Worm (Caenorhabditis elegans): ENCODE results near the gene F16F9.3.

The F16F9.3 gene

DNA sequence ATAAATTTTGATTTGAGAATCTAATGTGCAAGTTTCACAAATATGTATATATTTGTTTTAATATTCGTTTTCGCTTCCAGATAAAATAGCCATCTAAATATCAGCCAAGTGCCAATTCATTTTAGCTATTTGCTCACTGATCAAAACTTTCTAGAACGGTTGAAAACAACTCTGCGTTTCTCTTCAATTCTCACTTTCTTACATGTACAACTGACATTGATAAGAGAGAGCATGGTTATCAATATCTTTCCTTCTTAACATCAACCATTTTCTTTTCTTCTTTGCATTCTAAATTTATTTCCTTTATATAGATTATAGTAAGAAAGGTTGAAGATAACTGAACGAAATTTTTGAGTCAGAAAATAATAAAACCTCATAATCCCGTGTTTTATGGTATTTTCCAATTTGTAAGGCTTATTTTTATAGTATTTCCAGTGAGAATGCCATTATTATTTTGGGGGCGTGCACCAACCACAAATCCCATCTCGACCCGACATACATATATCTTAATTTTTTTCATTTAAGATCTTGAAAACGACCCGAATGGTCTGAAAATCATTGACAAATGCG lies 29.0 kb upstream of the F16F9.3 start, which contains the start of gene F08F1.3:
F08F1.3 (plus strand) TSS at position 520 of the 570 bp plus-strand sequence.
- TF ChIP-seq elt-2 (tag; optimal IDR thresholded peaks at IDR 0.05): peak; percentile 52
- TF ChIP-seq nhr-77 (tag; optimal IDR thresholded peaks at IDR 0.05): no peak

DNA sequence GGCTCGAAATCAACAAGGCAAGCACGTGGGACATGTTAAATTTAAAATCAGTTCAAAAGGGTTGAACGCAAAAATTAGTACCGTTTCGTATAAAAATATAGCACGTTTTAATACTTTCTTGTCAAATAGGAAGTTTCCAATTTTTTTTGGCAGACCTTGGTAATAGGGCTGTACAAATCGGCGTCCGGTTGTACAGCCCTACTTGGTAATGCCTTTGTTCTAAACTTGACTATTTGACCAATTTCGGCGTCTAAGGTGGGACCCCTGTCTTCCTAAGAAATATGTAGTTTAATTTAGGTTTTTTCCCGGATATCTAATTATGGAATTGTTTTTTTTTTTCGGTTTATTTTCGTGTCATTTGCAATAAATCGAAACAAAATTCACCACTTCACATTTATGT lies 27.9 kb upstream of the F16F9.3 start:
- TF ChIP-seq elt-3 (tag; optimal IDR thresholded peaks at IDR 0.05) (no peak), ces-1 (GFP tag; optimal IDR thresholded peaks at IDR 0.05) (no peak), mef-2 (tag; optimal IDR thresholded peaks at IDR 0.05) (no peak), sox-4 (tag; optimal IDR thresholded peaks at IDR 0.05) (no peak), ceh-63 (GFP tag; optimal IDR thresholded peaks at IDR 0.05) (no peak), C04F5.9 (tag; optimal IDR thresholded peaks at IDR 0.05) (no peak), unc-62 (GFP tag; optimal IDR thresholded peaks at IDR 0.05) (no peak), sptf-1 (tag; optimal IDR thresholded peaks at IDR 0.05) (no peak), hpl-2 (GFP tag; optimal IDR thresholded peaks at IDR 0.05) (no peak), lin-39 (tag; optimal IDR thresholded peaks at IDR 0.05) (no peak), vab-15 (tag; optimal IDR thresholded peaks at IDR 0.05) (no peak), unc-86 (tag; optimal IDR thresholded peaks at IDR 0.05) (no peak), swsn-7 (tag; optimal IDR thresholded peaks at IDR 0.05) (no peak), lin-13 (GFP tag; optimal IDR thresholded peaks at IDR 0.05) (no peak), irx-1 (tag; optimal IDR thresholded peaks at IDR 0.05) (no peak), nhr-28 (tag; optimal IDR thresholded peaks at IDR 0.05) (no peak), nhr-237 (tag; optimal IDR thresholded peaks at IDR 0.05) (no peak), tbx-2 (tag; optimal IDR thresholded peaks at IDR 0.05) (no peak), mdl-1 (tag; optimal IDR thresholded peaks at IDR 0.05) (no peak)

ce11 chrX:8432361-8432760 lies 25.1 kb upstream of the F16F9.3 start, which contains the start of gene kin-9:
Gene kin-9, plus strand, starts transcription at chrX:8432661.
- no peak for TF ChIP-seq efl-3 (GFP tag; optimal IDR thresholded peaks at IDR 0.05)
- no peak for TF ChIP-seq ceh-63 (GFP tag; optimal IDR thresholded peaks at IDR 0.05)
- no peak for TF ChIP-seq snpc-4 (tag; optimal IDR thresholded peaks at IDR 0.05)
- TF ChIP-seq mef-2 (tag; optimal IDR thresholded peaks at IDR 0.05): no peak
- no peak for TF ChIP-seq ztf-4 (tag; optimal IDR thresholded peaks at IDR 0.05)
- TF ChIP-seq nhr-90 (tag; optimal IDR thresholded peaks at IDR 0.05; ENCODE audit: poor library complexity): no peak
- TF ChIP-seq nhr-47 (tag; optimal IDR thresholded peaks at IDR 0.05): no peak
- no peak for TF ChIP-seq ets-5 (GFP tag; IDR thresholded peaks at IDR 0.05)
- no peak for TF ChIP-seq nhr-28 (tag; optimal IDR thresholded peaks at IDR 0.05)
- TF ChIP-seq swsn-7 (tag; optimal IDR thresholded peaks at IDR 0.05): no peak
- TF ChIP-seq egl-13 (tag; optimal IDR thresholded peaks at IDR 0.05): no peak
- TF ChIP-seq egl-27 (tag; optimal IDR thresholded peaks at IDR 0.05): no peak
- TF ChIP-seq tlp-1 (tag; optimal IDR thresholded peaks at IDR 0.05): no peak
- no peak for TF ChIP-seq ceh-8 (GFP tag; optimal IDR thresholded peaks at IDR 0.05)
- TF ChIP-seq nhr-11 (tag; optimal IDR thresholded peaks at IDR 0.05): no peak
- TF ChIP-seq dsc-1 (tag; optimal IDR thresholded peaks at IDR 0.05): no peak

DNA sequence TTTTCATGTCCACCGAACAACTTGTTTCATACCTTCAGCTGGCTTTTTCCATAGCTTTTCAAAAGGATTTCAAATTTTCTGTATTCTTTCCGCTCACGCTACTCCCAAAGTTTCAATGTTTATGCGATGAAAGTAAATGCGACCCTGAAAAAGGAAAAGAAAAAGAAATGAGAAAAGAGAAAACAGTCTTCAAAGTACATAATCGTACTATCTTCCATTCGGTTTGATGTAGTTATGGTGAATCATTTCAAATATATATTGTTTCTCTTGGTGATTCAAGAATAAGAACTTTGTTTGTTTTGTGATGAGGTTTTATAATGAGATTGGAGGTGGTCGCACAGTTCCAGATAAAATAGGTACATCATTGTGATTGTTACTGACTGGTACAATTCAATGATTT lies 18.7 kb upstream of the F16F9.3 start:
- TF ChIP-seq lin-13 (GFP tag; optimal IDR thresholded peaks at IDR 0.05) (no peak), blmp-1 (tag; optimal IDR thresholded peaks at IDR 0.05) (peak; percentile 80)

DNA sequence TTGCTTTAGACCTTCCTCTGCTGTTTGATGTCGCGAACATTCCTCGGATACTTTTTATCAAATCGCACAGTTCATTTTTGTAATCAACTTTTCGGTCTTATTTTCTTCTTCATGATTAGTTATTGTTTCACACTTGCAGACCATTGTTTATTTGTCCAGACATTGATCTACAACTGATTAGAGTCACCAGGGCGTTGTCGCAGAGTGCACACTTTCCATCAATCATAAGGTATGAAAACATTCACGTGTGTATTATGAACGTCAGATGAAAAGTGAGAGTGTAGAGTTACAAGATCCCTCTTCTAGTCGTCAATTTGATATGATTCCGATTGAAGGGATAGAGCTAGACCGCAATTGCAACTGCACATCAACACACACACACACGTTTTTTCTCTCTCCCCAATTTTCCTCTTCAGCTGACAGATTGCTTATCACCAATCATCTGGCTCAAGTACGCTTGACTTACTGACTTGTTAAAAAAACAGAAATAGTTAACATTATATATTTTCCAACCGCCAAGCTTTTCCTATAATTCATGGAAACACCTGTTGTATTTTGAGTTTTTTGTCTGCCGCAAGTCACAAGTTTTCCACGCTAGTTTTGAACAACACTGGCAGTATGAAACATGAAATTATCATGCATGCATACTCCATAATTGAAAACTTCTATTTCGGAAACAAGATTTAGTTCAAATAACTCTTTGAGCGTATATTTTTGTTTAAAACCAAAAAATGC lies 17.2 kb upstream of the F16F9.3 start:
- TF ChIP-seq lin-14 (GFP tag; optimal IDR thresholded peaks at IDR 0.05) (peak; percentile 44), elt-2 (tag; optimal IDR thresholded peaks at IDR 0.05) (peak; percentile 58), efl-3 (GFP tag; optimal IDR thresholded peaks at IDR 0.05) (no peak), egl-27 (tag; optimal IDR thresholded peaks at IDR 0.05) (no peak), hlh-4 (tag; optimal IDR thresholded peaks at IDR 0.05) (peak; percentile 67), unc-130 (tag; optimal IDR thresholded peaks at IDR 0.05) (no peak), F16B12.6 (tag; optimal IDR thresholded peaks at IDR 0.05) (no peak), C04F5.9 (tag; optimal IDR thresholded peaks at IDR 0.05) (no peak), nhr-47 (tag; optimal IDR thresholded peaks at IDR 0.05) (peak; percentile 43), ama-1 (optimal IDR thresholded peaks at IDR 0.05) (no peak), nhr-71 (tag; optimal IDR thresholded peaks at IDR 0.05) (peak; percentile 55), fkh-8 (tag; optimal IDR thresholded peaks at IDR 0.05) (peak; percentile 59), nhr-237 (tag; optimal IDR thresholded peaks at IDR 0.05) (no peak), snu-23 (GFP tag; optimal IDR thresholded peaks at IDR 0.05) (no peak)

Data from whole organism, L1 larva.